Fruit fly (Drosophila melanogaster) whole organism, embryonic: ENCODE results near the gene CG3630.
A peak's percentile ranks its signal among the peaks of the same experiment; 100 is the strongest.

ENCODE experiments used
- Abd-B ChIP-seq: fragments of 200-800 bp; sonication (Bioruptor generic); optimal IDR thresholded peaks from 2 replicates; lab custom pipeline; 2018; ENCODE audit warnings: missing biosample characterization, mild to moderate bottlenecking, missing genetic modification characterization, moderate library complexity
- Ada2b ChIP-seq: fragments of 200-800 bp; sonication (Bioruptor generic); IDR thresholded peaks from 2 replicates; pipeline ENCODE4 v1.3.6; 2022; ENCODE audit warnings: missing biosample characterization, missing genetic modification characterization
- CG10431 ChIP-seq: fragments of 200-800 bp; sonication (Bioruptor generic); optimal IDR thresholded peaks from 3 replicates; lab custom pipeline; 2018; ENCODE audit warnings: missing biosample characterization, mild to moderate bottlenecking, missing genetic modification characterization
- CG10565 ChIP-seq: fragments of 200-800 bp; sonication (Bioruptor generic); optimal IDR thresholded peaks from 3 replicates; lab custom pipeline; 2016; ENCODE audit warnings: missing biosample characterization, mild to moderate bottlenecking, missing genetic modification characterization
- CG12155 ChIP-seq: fragments of 200-800 bp; sonication (Bioruptor generic); optimal IDR thresholded peaks from 3 replicates; lab custom pipeline; 2016; ENCODE audit warnings: missing biosample characterization, missing genetic modification characterization
- CG12219 ChIP-seq: fragments of 200-800 bp; sonication (Bioruptor generic); optimal IDR thresholded peaks from 3 replicates; lab custom pipeline; 2018; ENCODE audit warnings: missing biosample characterization, mild to moderate bottlenecking, missing genetic modification characterization
- CG13287 ChIP-seq: fragments of 200-800 bp; sonication (Bioruptor generic); IDR thresholded peaks from 2 replicates; pipeline ENCODE4 v1.3.6; 2022; ENCODE audit warnings: missing biosample characterization, missing genetic modification characterization; ENCODE audit not compliant: partially characterized antibody
- CG13775 ChIP-seq: fragments of 200-800 bp; sonication (Bioruptor generic); optimal IDR thresholded peaks from 3 replicates; lab custom pipeline; 2017; ENCODE audit warnings: missing biosample characterization, mild to moderate bottlenecking, missing genetic modification characterization
- CG1529 ChIP-seq: fragments of 200-800 bp; sonication (Bioruptor generic); optimal IDR thresholded peaks from 3 replicates; lab custom pipeline; 2018; ENCODE audit warnings: missing biosample characterization, missing genetic modification characterization
- CG15514 ChIP-seq: fragments of 200-800 bp; sonication (Bioruptor generic); optimal IDR thresholded peaks from 3 replicates; lab custom pipeline; 2017; ENCODE audit warnings: missing biosample characterization, missing genetic modification characterization, mild to moderate bottlenecking, moderate library complexity, missing genetic modification reagents
- CG15601 ChIP-seq: fragments of 200-800 bp; sonication (Bioruptor generic); optimal IDR thresholded peaks from 3 replicates; lab custom pipeline; 2019; ENCODE audit warnings: missing biosample characterization, mild to moderate bottlenecking, missing genetic modification characterization, moderate library complexity
- CG17802 ChIP-seq: fragments of 200-800 bp; sonication (Bioruptor generic); optimal IDR thresholded peaks from 2 replicates; lab custom pipeline; 2018; ENCODE audit warnings: missing biosample characterization, mild to moderate bottlenecking, missing genetic modification characterization, moderate library complexity
- CG2129 ChIP-seq: fragments of 200-800 bp; sonication (Bioruptor generic); IDR thresholded peaks from 2 replicates; pipeline ENCODE4 v1.3.6; 2022; ENCODE audit warnings: missing biosample characterization, missing genetic modification characterization; ENCODE audit not compliant: partially characterized antibody
- CG34376 ChIP-seq: fragments of 200-800 bp; sonication (Bioruptor generic); optimal IDR thresholded peaks from 2 replicates; lab custom pipeline; 2018; ENCODE audit warnings: missing biosample characterization, mild to moderate bottlenecking, missing genetic modification characterization
- CG4404 ChIP-seq: fragments of 200-800 bp; sonication (Bioruptor generic); IDR thresholded peaks from 2 replicates; pipeline ENCODE4 v1.3.6; 2022; ENCODE audit warnings: missing biosample characterization, missing genetic modification characterization
- CG4730 ChIP-seq: fragments of 200-800 bp; sonication (Bioruptor generic); IDR thresholded peaks from 2 replicates; pipeline ENCODE4 v1.3.6; 2022; ENCODE audit warnings: missing biosample characterization, missing genetic modification characterization
- CG6765 ChIP-seq: fragments of 200-800 bp; sonication (Bioruptor generic); optimal IDR thresholded peaks from 3 replicates; lab custom pipeline; 2017; ENCODE audit warnings: missing biosample characterization, mild to moderate bottlenecking, missing genetic modification characterization
- CG6854 ChIP-seq: fragments of 200-800 bp; sonication (Bioruptor generic); optimal IDR thresholded peaks from 3 replicates; lab custom pipeline; 2017; ENCODE audit warnings: missing biosample characterization, mild to moderate bottlenecking, missing genetic modification characterization
- CG9797 ChIP-seq: fragments of 200-800 bp; sonication (Bioruptor generic); optimal IDR thresholded peaks from 3 replicates; lab custom pipeline; 2018; ENCODE audit warnings: missing biosample characterization, mild to moderate bottlenecking, missing genetic modification characterization
- Dek ChIP-seq: fragments of 200-800 bp; sonication (Bioruptor generic); optimal IDR thresholded peaks from 3 replicates; lab custom pipeline; 2019; ENCODE audit warnings: missing biosample characterization, mild to moderate bottlenecking, missing genetic modification characterization, moderate library complexity
- Doc2 ChIP-seq: fragments of 200-800 bp; sonication (Bioruptor generic); IDR thresholded peaks from 2 replicates; pipeline ENCODE4 v1.3.6; 2022; ENCODE audit warnings: missing biosample characterization, missing genetic modification characterization
- Doc3 ChIP-seq: fragments of 200-800 bp; sonication (Bioruptor generic); IDR thresholded peaks from 3 replicates; pipeline ENCODE4 v1.3.6; 2022; ENCODE audit warnings: missing biosample characterization, missing genetic modification characterization; ENCODE audit not compliant: partially characterized antibody
- Eip74EF ChIP-seq, 2 experiments: fragments of 200-800 bp in 1 of 2; fragments of >200 bp in 1 of 2; sonication (Bioruptor generic) in 1 of 2; optimal IDR thresholded peaks; 2 replicates each; lab custom pipeline; 2017 to 2019; ENCODE audit warnings: missing biosample characterization in 2 of 2, missing genetic modification characterization in 2 of 2, mild to moderate bottlenecking in 1 of 2, moderate library complexity in 1 of 2
- GATAe ChIP-seq: fragments of 200-800 bp; sonication (Bioruptor generic); conservative IDR thresholded peaks from 2 replicates; pipeline ENCODE4 v1.3.6; 2022; ENCODE audit warnings: missing biosample characterization, missing genetic modification characterization
- H15 ChIP-seq: fragments of 200-800 bp; sonication (Bioruptor generic); IDR thresholded peaks from 3 replicates; pipeline ENCODE4 v1.3.6; 2022; ENCODE audit warnings: missing biosample characterization, missing genetic modification characterization
- Hey ChIP-seq: fragments of 200-800 bp; sonication (Bioruptor generic); optimal IDR thresholded peaks from 3 replicates; lab custom pipeline; 2018; ENCODE audit warnings: missing biosample characterization, mild to moderate bottlenecking, missing genetic modification characterization
- Hmx ChIP-seq: fragments of 200-800 bp; sonication (Bioruptor generic); optimal IDR thresholded peaks from 2 replicates; lab custom pipeline; 2016; ENCODE audit warnings: missing biosample characterization, missing genetic modification characterization
- MBD-R2 ChIP-seq: fragments of 200-800 bp; sonication (Bioruptor generic); IDR thresholded peaks from 2 replicates; pipeline ENCODE4 v1.3.6; 2022; ENCODE audit warnings: missing biosample characterization, missing genetic modification characterization
- NFAT ChIP-seq: fragments of 200-800 bp; sonication (Bioruptor generic); IDR thresholded peaks from 2 replicates; pipeline ENCODE4 v1.3.6; 2022; ENCODE audit warnings: missing biosample characterization, missing genetic modification characterization
- Pdp1 ChIP-seq, 2 experiments: fragments of 200-800 bp; sonication (Bioruptor generic); optimal IDR thresholded peaks; 3 replicates each; lab custom pipeline; 2016; ENCODE audit warnings: missing biosample characterization in 2 of 2, missing genetic modification characterization in 2 of 2, mild to moderate bottlenecking in 1 of 2, moderate library complexity in 1 of 2
- Rfx ChIP-seq: fragments of 200-800 bp; sonication (Bioruptor generic); IDR thresholded peaks from 2 replicates; pipeline ENCODE4 v1.3.6; 2022; ENCODE audit warnings: missing biosample characterization, missing genetic modification characterization
- Side ChIP-seq: fragments of 200-800 bp; sonication (Bioruptor generic); optimal IDR thresholded peaks from 2 replicates; lab custom pipeline; 2016; ENCODE audit warnings: missing biosample characterization, missing genetic modification characterization
- Sry-β ChIP-seq: fragments of 200-800 bp; sonication (Bioruptor generic); optimal IDR thresholded peaks from 2 replicates; lab custom pipeline; 2018; ENCODE audit warnings: missing biosample characterization, mild to moderate bottlenecking, missing genetic modification characterization, moderate library complexity
- Xrp1 ChIP-seq: fragments of 200-800 bp; sonication (Bioruptor generic); IDR thresholded peaks from 2 replicates; pipeline ENCODE4 v1.3.6; 2022; ENCODE audit warnings: missing biosample characterization, missing genetic modification characterization
- ab ChIP-seq: fragments of 200-800 bp; sonication (Bioruptor generic); optimal IDR thresholded peaks from 2 replicates; lab custom pipeline; 2016; ENCODE audit warnings: missing biosample characterization, missing genetic modification characterization
- amos ChIP-seq: fragments of 200-800 bp; sonication (Bioruptor generic); IDR thresholded peaks from 2 replicates; pipeline ENCODE4 v1.3.6; 2022; ENCODE audit warnings: missing biosample characterization, missing genetic modification characterization; ENCODE audit not compliant: partially characterized antibody
- br ChIP-seq: fragments of >200 bp; optimal IDR thresholded peaks from 2 replicates; lab custom pipeline; 2017
- btn ChIP-seq: fragments of 200-800 bp; sonication (Bioruptor generic); optimal IDR thresholded peaks from 2 replicates; lab custom pipeline; 2016; ENCODE audit warnings: missing biosample characterization, missing genetic modification characterization
- chn ChIP-seq: fragments of 200-800 bp; sonication (Bioruptor generic); optimal IDR thresholded peaks from 2 replicates; lab custom pipeline; 2016; ENCODE audit warnings: missing biosample characterization, missing genetic modification characterization
- crp ChIP-seq, 2 experiments: fragments of 200-800 bp; sonication (Bioruptor generic); optimal IDR thresholded peaks; 2 replicates in 1 of 2; 3 replicates in 1 of 2; lab custom pipeline; 2017; ENCODE audit warnings: missing biosample characterization in 2 of 2, missing genetic modification characterization in 2 of 2, mild to moderate bottlenecking in 1 of 2, moderate library complexity in 1 of 2
- dan ChIP-seq: fragments of 200-800 bp; sonication (Bioruptor generic); IDR thresholded peaks from 2 replicates; pipeline ENCODE4 v1.3.6; 2022; ENCODE audit warnings: missing biosample characterization, missing genetic modification characterization
- dm ChIP-seq: fragments of 200-800 bp; sonication (Bioruptor generic); optimal IDR thresholded peaks from 3 replicates; lab custom pipeline; 2016; ENCODE audit warnings: missing biosample characterization, missing genetic modification characterization
- fd3F ChIP-seq: fragments of 200-800 bp; sonication (Bioruptor generic); optimal IDR thresholded peaks from 2 replicates; lab custom pipeline; 2018; ENCODE audit warnings: missing biosample characterization, mild to moderate bottlenecking, missing genetic modification characterization, moderate library complexity
- ind ChIP-seq: fragments of 200-800 bp; sonication (Bioruptor generic); optimal IDR thresholded peaks from 3 replicates; lab custom pipeline; 2016; ENCODE audit warnings: missing biosample characterization, missing genetic modification characterization
- kah ChIP-seq: fragments of 200-800 bp; sonication (Bioruptor generic); optimal IDR thresholded peaks from 2 replicates; lab custom pipeline; 2018; ENCODE audit warnings: missing biosample characterization, mild to moderate bottlenecking, missing genetic modification characterization
- mam ChIP-seq: fragments of 200-800 bp; sonication (Bioruptor generic); optimal IDR thresholded peaks from 3 replicates; lab custom pipeline; 2016; ENCODE audit warnings: missing biosample characterization, missing genetic modification characterization
- nerfin-2 ChIP-seq: fragments of 200-800 bp; sonication (Bioruptor generic); IDR thresholded peaks from 2 replicates; pipeline ENCODE4 v1.3.6; 2022; ENCODE audit warnings: missing biosample characterization, missing genetic modification characterization; ENCODE audit not compliant: partially characterized antibody
- odd ChIP-seq: fragments of 200-800 bp; sonication (Bioruptor generic); optimal IDR thresholded peaks from 2 replicates; lab custom pipeline; 2017; ENCODE audit warnings: missing biosample characterization, mild to moderate bottlenecking, missing genetic modification characterization
- repo ChIP-seq: fragments of 200-800 bp; sonication (Bioruptor generic); optimal IDR thresholded peaks from 2 replicates; lab custom pipeline; 2016; ENCODE audit warnings: missing biosample characterization, missing genetic modification characterization
- sob ChIP-seq: fragments of 200-800 bp; sonication (Bioruptor generic); IDR thresholded peaks from 2 replicates; pipeline ENCODE4 v1.3.6; 2022; ENCODE audit warnings: missing biosample characterization, missing genetic modification characterization
- tll ChIP-seq, 2 experiments: fragments of 200-800 bp in 1 of 2; fragments of >200 bp in 1 of 2; sonication (Bioruptor generic) in 1 of 2; optimal IDR thresholded peaks; 2 replicates each; lab custom pipeline; 2017 to 2019; ENCODE audit warnings: missing biosample characterization in 2 of 2, missing genetic modification characterization in 2 of 2, mild to moderate bottlenecking in 1 of 2, moderate library complexity in 1 of 2

CG3630 gene

dm6 chrX:2166129-2166528 is 4.1 kb downstream of the CG3630 start (continued):
- TF ChIP-seq Abd-B (GFP tag; lab: Kevin White, UChicago), result no peak
- TF ChIP-seq Doc3 (GFP tag; lab: Robert Waterston, UW), result no peak
- no peak for TF ChIP-seq CG13287 (GFP tag; lab: Robert Waterston, UW)
- TF ChIP-seq mam (GFP tag; lab: Kevin White, UChicago), result no peak
- TF ChIP-seq CG15601 (tag; lab: Kevin White, UChicago), result no peak
- peak; percentile 46 for TF ChIP-seq btn (GFP tag; lab: Kevin White, UChicago)
- TF ChIP-seq nerfin-2 (GFP tag; lab: Robert Waterston, UW), result no peak
- TF ChIP-seq CG13775, result no peak
- TF ChIP-seq CG9797 (GFP tag; lab: Kevin White, UChicago), result no peak
- TF ChIP-seq br (lab: Kevin White, UChicago), result no peak
- no peak for TF ChIP-seq CG10565
- peak; percentile 36 for TF ChIP-seq ind (GFP tag; lab: Kevin White, UChicago)
- no peak for TF ChIP-seq Rfx (GFP tag; lab: Robert Waterston, UW)
- no peak for TF ChIP-seq CG4730 (GFP tag; lab: Robert Waterston, UW)
- TF ChIP-seq Pdp1 (GFP tag; optimal IDR thresholded peaks at IDR 0.05; lab: Kevin White, UChicago), result no peak
- no peak for TF ChIP-seq CG34376 (GFP tag; lab: Kevin White, UChicago)
- TF ChIP-seq GATAe (GFP tag; lab: Robert Waterston, UW), result no peak
- no peak for TF ChIP-seq MBD-R2 (GFP tag; lab: Robert Waterston, UW)
- TF ChIP-seq chn (GFP tag; lab: Kevin White, UChicago), result peak; percentile 38
- no peak for TF ChIP-seq amos (GFP tag; lab: Robert Waterston, UW)
- TF ChIP-seq Hey (tag; lab: Kevin White, UChicago), result no peak
- no peak for TF ChIP-seq fd3F (GFP tag; lab: Kevin White, UChicago)
- TF ChIP-seq Dek (tag; lab: Kevin White, UChicago), result no peak
- TF ChIP-seq Doc2, result no peak
- no peak for TF ChIP-seq Hmx (GFP tag; lab: Kevin White, UChicago)
- peak; percentile 0 for TF ChIP-seq repo (GFP tag; lab: Kevin White, UChicago)
- no peak for TF ChIP-seq CG12219 (GFP tag; lab: Kevin White, UChicago)
- TF ChIP-seq H15 (GFP tag; lab: Robert Waterston, UW), result no peak
- no peak for TF ChIP-seq CG2129 (GFP tag; lab: Robert Waterston, UW)
- TF ChIP-seq ab, result no peak
- no peak for TF ChIP-seq NFAT
- no peak for TF ChIP-seq sob (GFP tag; lab: Robert Waterston, UW)
- no peak for TF ChIP-seq CG15514 (GFP tag; lab: Kevin White, UChicago)
- no peak for TF ChIP-seq dan (GFP tag; lab: Robert Waterston, UW)
- TF ChIP-seq Side (GFP tag; lab: Kevin White, UChicago), result no peak
- no peak for TF ChIP-seq CG12155
- no peak for TF ChIP-seq CG4404
- TF ChIP-seq dm, result no peak
- TF ChIP-seq tll (GFP tag; optimal IDR thresholded peaks at IDR 0.05; lab: Kevin White, UChicago), result no peak
- TF ChIP-seq crp (GFP tag; optimal IDR thresholded peaks at IDR 0.05; lab: Kevin White, UChicago), result no peak
- no peak for TF ChIP-seq CG10431 (GFP tag; lab: Kevin White, UChicago)
- no peak for TF ChIP-seq odd (GFP tag; lab: Kevin White, UChicago)
- peak; percentile 17 for TF ChIP-seq CG1529
- peak in 1 of 2 experiments; percentile 42 for TF ChIP-seq Eip74EF (GFP tag; optimal IDR thresholded peaks at IDR 0.05; lab: Kevin White, UChicago)
- TF ChIP-seq Ada2b, result peak; percentile 43
- peak; percentile 53 for TF ChIP-seq CG17802 (tag; lab: Kevin White, UChicago)
- TF ChIP-seq Xrp1, result peak; percentile 48; the same call in 1 of the 2 replicates
- no peak for TF ChIP-seq Sry-β (GFP tag; lab: Kevin White, UChicago)
- no peak for TF ChIP-seq CG6854 (GFP tag; lab: Kevin White, UChicago)
- no peak for TF ChIP-seq CG6765
- TF ChIP-seq kah, result no peak
